Fruit fly (Drosophila melanogaster): ENCODE results near the gene CG33511.

DNA sequence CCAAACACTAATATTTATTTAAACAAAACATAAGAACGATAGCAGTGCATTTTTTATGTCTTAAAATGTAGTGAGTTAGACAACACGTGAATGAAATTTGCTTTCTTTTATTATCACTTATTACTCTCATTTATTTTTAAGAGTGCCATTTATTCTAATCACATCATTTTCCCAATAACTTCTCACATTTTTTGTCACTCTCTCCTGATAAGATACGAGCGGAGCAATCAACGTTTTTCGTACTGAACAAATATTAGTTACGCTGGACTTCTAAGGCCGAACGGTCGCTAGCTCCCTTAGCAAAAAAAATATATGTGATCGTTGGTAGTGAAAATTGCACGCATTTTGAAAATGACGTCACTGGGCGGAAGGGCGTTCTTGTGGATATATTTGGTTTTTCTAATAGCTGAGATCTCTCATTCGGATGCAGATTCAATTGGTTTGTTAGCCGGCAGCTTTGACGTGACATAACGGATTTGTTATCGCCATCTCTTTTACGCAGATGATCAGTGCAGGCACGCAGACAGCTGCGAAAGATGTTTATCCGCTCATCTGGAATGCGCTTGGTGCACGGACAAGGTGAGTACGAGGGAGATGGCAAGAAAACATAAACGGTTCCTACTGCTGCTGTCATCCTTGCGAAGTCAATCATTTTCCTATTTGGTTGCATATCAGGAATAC, 29.4 kb downstream of the CG33511 start, which contains the start of gene Itgbn:
- TF ChIP-seq Myc (optimal IDR thresholded peaks at IDR 0.05) (no peak), ttk (optimal IDR thresholded peaks at IDR 0.05) (no peak)

All from Kc167 (cell line).